Fruit fly (Drosophila melanogaster) whole organism, embryonic: ENCODE results near the gene Ykt6.

Experiments
- ATbp ChIP-seq: fragments of 200-800 bp; sonication (Bioruptor generic); optimal IDR thresholded peaks from 2 replicates; lab custom pipeline; 2017; ENCODE audit warnings: missing biosample characterization, mild to moderate bottlenecking, missing genetic modification characterization, missing genetic modification reagents
- B-H1 ChIP-seq: fragments of 200-800 bp; sonication (Bioruptor generic); IDR thresholded peaks from 3 replicates; pipeline ENCODE4 v1.3.6; 2022; ENCODE audit warnings: missing biosample characterization, missing genetic modification characterization
- CG13424 ChIP-seq: fragments of 200-800 bp; sonication (Bioruptor generic); optimal IDR thresholded peaks from 2 replicates; lab custom pipeline; 2019; ENCODE audit warnings: missing biosample characterization, mild to moderate bottlenecking, missing genetic modification characterization, moderate library complexity
- CG15514 ChIP-seq: fragments of 200-800 bp; sonication (Bioruptor generic); optimal IDR thresholded peaks from 3 replicates; lab custom pipeline; 2017; ENCODE audit warnings: missing biosample characterization, missing genetic modification characterization, mild to moderate bottlenecking, moderate library complexity, missing genetic modification reagents
- CG16815 ChIP-seq: fragments of 200-800 bp; sonication (Bioruptor generic); optimal IDR thresholded peaks from 3 replicates; lab custom pipeline; 2017; ENCODE audit warnings: missing biosample characterization, mild to moderate bottlenecking, missing genetic modification characterization
- CG17385 ChIP-seq: fragments of 200-800 bp; sonication (Bioruptor generic); optimal IDR thresholded peaks from 3 replicates; lab custom pipeline; 2018; ENCODE audit warnings: missing biosample characterization, mild to moderate bottlenecking, missing genetic modification characterization
- CG18262 ChIP-seq: fragments of 200-800 bp; optimal IDR thresholded peaks from 3 replicates; lab custom pipeline; 2019; ENCODE audit warnings: missing biosample characterization, mild to moderate bottlenecking, missing genetic modification characterization, moderate library complexity
- CG2120 ChIP-seq: fragments of 200-800 bp; sonication (Bioruptor generic); optimal IDR thresholded peaks from 3 replicates; lab custom pipeline; 2016; ENCODE audit warnings: missing biosample characterization, missing genetic modification characterization
- CG2129 ChIP-seq: fragments of 200-800 bp; sonication (Bioruptor generic); IDR thresholded peaks from 2 replicates; pipeline ENCODE4 v1.3.6; 2022; ENCODE audit warnings: missing biosample characterization, missing genetic modification characterization; ENCODE audit not compliant: partially characterized antibody
- CG30403 ChIP-seq: fragments of 200-800 bp; sonication (Bioruptor generic); optimal IDR thresholded peaks from 3 replicates; lab custom pipeline; 2016; ENCODE audit warnings: missing biosample characterization, missing genetic modification characterization
- CG3281 ChIP-seq: fragments of 200-800 bp; sonication (Bioruptor generic); optimal IDR thresholded peaks from 3 replicates; lab custom pipeline; 2017; ENCODE audit warnings: missing biosample characterization, mild to moderate bottlenecking, missing genetic modification characterization
- CG4424 ChIP-seq: fragments of 200-800 bp; sonication (Bioruptor generic); optimal IDR thresholded peaks from 3 replicates; lab custom pipeline; 2016; ENCODE audit warnings: missing biosample characterization, missing genetic modification characterization
- CG6689 ChIP-seq: fragments of 200-800 bp; sonication (Bioruptor generic); IDR thresholded peaks from 2 replicates; pipeline ENCODE4 v1.3.6; 2022; ENCODE audit warnings: missing biosample characterization, missing genetic modification characterization
- CG6791 ChIP-seq: fragments of 200-800 bp; sonication (Bioruptor generic); IDR thresholded peaks from 3 replicates; pipeline ENCODE4 v1.3.6; 2022; ENCODE audit warnings: missing biosample characterization, missing genetic modification characterization; ENCODE audit not compliant: partially characterized antibody
- CG7556 ChIP-seq: fragments of 200-800 bp; sonication (Bioruptor generic); optimal IDR thresholded peaks from 2 replicates; lab custom pipeline; 2017; ENCODE audit warnings: missing biosample characterization, mild to moderate bottlenecking, missing genetic modification characterization
- CG7839 ChIP-seq: fragments of 200-800 bp; sonication (Bioruptor generic); optimal IDR thresholded peaks from 3 replicates; lab custom pipeline; 2018; ENCODE audit warnings: missing biosample characterization, mild to moderate bottlenecking, missing genetic modification characterization, moderate library complexity
- CHES-1-like ChIP-seq: fragments of 200-800 bp; sonication (Bioruptor generic); optimal IDR thresholded peaks from 2 replicates; lab custom pipeline; 2016; ENCODE audit warnings: missing biosample characterization, missing genetic modification characterization
- Dll ChIP-seq: fragments of 200-800 bp; sonication (Bioruptor generic); IDR thresholded peaks from 4 replicates; pipeline ENCODE4 v1.3.6; 2022; ENCODE audit warnings: missing biosample characterization, missing genetic modification characterization; ENCODE audit not compliant: partially characterized antibody
- E2f1 ChIP-seq: fragments of 200-800 bp; sonication (Bioruptor generic); IDR thresholded peaks from 2 replicates; pipeline ENCODE4 v1.3.6; 2022; ENCODE audit warnings: missing biosample characterization, missing genetic modification characterization
- Fer3 ChIP-seq: fragments of 200-800 bp; sonication (Bioruptor generic); optimal IDR thresholded peaks from 2 replicates; lab custom pipeline; 2018; ENCODE audit warnings: missing biosample characterization, mild to moderate bottlenecking, missing genetic modification characterization, moderate library complexity
- GATAe ChIP-seq: fragments of 200-800 bp; sonication (Bioruptor generic); conservative IDR thresholded peaks from 2 replicates; pipeline ENCODE4 v1.3.6; 2022; ENCODE audit warnings: missing biosample characterization, missing genetic modification characterization
- HHEX ChIP-seq: fragments of 200-800 bp; sonication (Bioruptor generic); optimal IDR thresholded peaks from 3 replicates; lab custom pipeline; 2017; ENCODE audit warnings: missing biosample characterization, mild to moderate bottlenecking, missing genetic modification characterization, missing genetic modification reagents
- HLH3B ChIP-seq: fragments of 200-800 bp; sonication (Bioruptor generic); IDR thresholded peaks from 2 replicates; pipeline ENCODE4 v1.3.6; 2022; ENCODE audit warnings: missing biosample characterization, missing genetic modification characterization
- Hr78 ChIP-seq, 2 experiments: fragments of 200-800 bp in 1 of 2; fragments of >200 bp in 1 of 2; sonication (Bioruptor generic) in 1 of 2; optimal IDR thresholded peaks; 2 replicates each; lab custom pipeline; 2017 to 2019; ENCODE audit warnings: missing biosample characterization in 2 of 2, missing genetic modification characterization in 2 of 2, mild to moderate bottlenecking in 1 of 2, moderate library complexity in 1 of 2
- Med ChIP-seq: fragments of 200-800 bp; sonication (Bioruptor generic); peaks from one replicate; lab custom pipeline; 2016; ENCODE audit warnings: missing biosample characterization, missing genetic modification characterization, mild to moderate bottlenecking, inconsistent platforms, moderate library complexity
- NC2α ChIP-seq: fragments of 200-800 bp; sonication (Bioruptor generic); optimal IDR thresholded peaks from 2 replicates; lab custom pipeline; 2016; ENCODE audit warnings: missing biosample characterization, missing genetic modification characterization
- Ptx1 ChIP-seq: fragments of 200-800 bp; sonication (Bioruptor generic); IDR thresholded peaks from 2 replicates; pipeline ENCODE4 v1.3.6; 2022; ENCODE audit warnings: missing biosample characterization, missing genetic modification characterization
- Rfx ChIP-seq: fragments of 200-800 bp; sonication (Bioruptor generic); IDR thresholded peaks from 2 replicates; pipeline ENCODE4 v1.3.6; 2022; ENCODE audit warnings: missing biosample characterization, missing genetic modification characterization
- Xbp1 ChIP-seq: fragments of 200-800 bp; sonication (Bioruptor generic); optimal IDR thresholded peaks from 3 replicates; lab custom pipeline; 2016; ENCODE audit warnings: missing biosample characterization, mild to moderate bottlenecking, missing genetic modification characterization
- ase ChIP-seq: fragments of 200-800 bp; sonication (Bioruptor generic); IDR thresholded peaks from 3 replicates; pipeline ENCODE4 v1.3.6; 2022; ENCODE audit warnings: missing biosample characterization, missing genetic modification characterization
- bab2 ChIP-seq: fragments of 200-800 bp; sonication (Bioruptor generic); optimal IDR thresholded peaks from 2 replicates; lab custom pipeline; 2016; ENCODE audit warnings: missing biosample characterization, missing genetic modification characterization
- chm ChIP-seq: fragments of 200-800 bp; sonication (Bioruptor generic); IDR thresholded peaks from 2 replicates; pipeline ENCODE4 v1.3.6; 2022; ENCODE audit warnings: missing biosample characterization, missing genetic modification characterization
- cwo ChIP-seq: fragments of 200-800 bp; sonication (Bioruptor generic); optimal IDR thresholded peaks from 3 replicates; lab custom pipeline; 2017; ENCODE audit warnings: missing biosample characterization, missing genetic modification characterization, mild to moderate bottlenecking, moderate library complexity, missing genetic modification reagents
- dysf ChIP-seq: fragments of 200-800 bp; sonication (Bioruptor generic); IDR thresholded peaks from 3 replicates; pipeline ENCODE4 v1.3.6; 2022; ENCODE audit warnings: missing biosample characterization, missing genetic modification characterization
- fd64A ChIP-seq: fragments of 200-800 bp; sonication (Bioruptor generic); optimal IDR thresholded peaks from 3 replicates; lab custom pipeline; 2018; ENCODE audit warnings: missing biosample characterization, mild to moderate bottlenecking, missing genetic modification characterization
- gem ChIP-seq: fragments of 200-800 bp; sonication (Bioruptor generic); optimal IDR thresholded peaks from 2 replicates; lab custom pipeline; 2019; ENCODE audit warnings: missing biosample characterization, mild to moderate bottlenecking, missing genetic modification characterization, moderate library complexity
- gsb ChIP-seq: fragments of 200-800 bp; sonication (Bioruptor generic); IDR thresholded peaks from 2 replicates; pipeline ENCODE4 v1.3.6; 2022; ENCODE audit warnings: missing biosample characterization, missing genetic modification characterization
- hkb ChIP-seq, 2 experiments: fragments of 200-800 bp in 1 of 2; fragments of >200 bp in 1 of 2; sonication (Bioruptor generic) in 1 of 2; IDR thresholded peaks in 1 of 2; optimal IDR thresholded peaks in 1 of 2; 2 replicates each; pipeline versions ENCODE4 v1.3.6 to Lab custom; 2017 to 2022; ENCODE audit warnings: missing biosample characterization in 1 of 2, missing genetic modification characterization in 1 of 2
- lov ChIP-seq, 2 experiments: fragments of 200-800 bp in 1 of 2; fragments of >200 bp in 1 of 2; sonication (Bioruptor generic) in 1 of 2; IDR thresholded peaks in 1 of 2; optimal IDR thresholded peaks in 1 of 2; 2 replicates in 1 of 2; 3 replicates in 1 of 2; pipeline versions ENCODE4 v1.3.6 to Lab custom; 2017 to 2022; ENCODE audit warnings: missing biosample characterization in 1 of 2, missing genetic modification characterization in 1 of 2
- luna ChIP-seq: fragments of 200-800 bp; sonication (Bioruptor generic); optimal IDR thresholded peaks from 2 replicates; lab custom pipeline; 2016; ENCODE audit warnings: missing biosample characterization, missing genetic modification characterization
- nmo ChIP-seq: fragments of 200-800 bp; sonication (Bioruptor generic); optimal IDR thresholded peaks from 2 replicates; lab custom pipeline; 2018; ENCODE audit warnings: missing biosample characterization, mild to moderate bottlenecking, missing genetic modification characterization, moderate library complexity
- onecut ChIP-seq: fragments of 200-800 bp; sonication (Bioruptor generic); IDR thresholded peaks from 2 replicates; pipeline ENCODE4 v1.3.6; 2022; ENCODE audit warnings: missing biosample characterization, missing genetic modification characterization
- pzg ChIP-seq: fragments of 200-800 bp; sonication (Bioruptor generic); optimal IDR thresholded peaks from 3 replicates; lab custom pipeline; 2018; ENCODE audit warnings: missing biosample characterization, mild to moderate bottlenecking, missing genetic modification characterization, moderate library complexity
- row ChIP-seq: fragments of 200-800 bp; sonication (Bioruptor generic); IDR thresholded peaks from 3 replicates; pipeline ENCODE4 v1.3.6; 2022; ENCODE audit warnings: missing biosample characterization, missing genetic modification characterization
- sens ChIP-seq: fragments of 200-800 bp; sonication (Bioruptor generic); peaks from one replicate; lab custom pipeline; 2016; ENCODE audit warnings: missing biosample characterization, missing genetic modification characterization
- seq ChIP-seq: fragments of 200-800 bp; sonication (Bioruptor generic); IDR thresholded peaks from 2 replicates; pipeline ENCODE4 v1.3.6; 2022; ENCODE audit warnings: missing biosample characterization, missing genetic modification characterization
- sob ChIP-seq: fragments of 200-800 bp; sonication (Bioruptor generic); IDR thresholded peaks from 2 replicates; pipeline ENCODE4 v1.3.6; 2022; ENCODE audit warnings: missing biosample characterization, missing genetic modification characterization
- tap ChIP-seq: fragments of 200-800 bp; optimal IDR thresholded peaks from 3 replicates; lab custom pipeline; 2019; ENCODE audit warnings: missing biosample characterization, mild to moderate bottlenecking, missing genetic modification characterization, moderate library complexity
- vvl ChIP-seq: fragments of 200-800 bp; sonication (Bioruptor generic); IDR thresholded peaks from 2 replicates; pipeline ENCODE4 v1.3.6; 2022; ENCODE audit warnings: missing biosample characterization, missing genetic modification characterization

The Ykt6 gene

DNA sequence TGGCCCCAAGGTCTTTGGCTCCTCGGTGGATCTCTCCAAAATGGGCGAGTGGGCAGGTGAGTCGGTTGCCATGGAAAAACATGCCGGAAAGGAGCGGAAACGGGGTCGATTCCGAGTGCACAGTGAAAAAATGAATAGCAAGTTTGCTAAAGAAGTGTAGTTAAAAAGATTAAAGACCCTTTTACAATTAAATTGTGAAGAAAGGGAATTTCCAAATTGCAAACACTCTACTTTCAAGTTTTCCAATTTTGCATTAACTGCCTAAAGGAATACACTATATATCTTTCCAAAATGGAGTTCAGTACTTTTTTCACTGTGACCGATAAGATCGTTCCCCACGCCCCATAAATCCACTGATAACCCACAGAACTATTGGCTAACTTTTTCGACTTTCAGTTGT, 10.7 kb upstream of the Ykt6 start (continued):
- TF ChIP-seq CHES-1-like (GFP tag; lab: Kevin White, UChicago) (no peak), ATbp (peak; percentile 27), cwo (GFP tag; lab: Kevin White, UChicago) (peak; percentile 14), tap (tag; lab: Kevin White, UChicago) (peak; percentile 7), chm (GFP tag; lab: Robert Waterston, UW) (0 out of 2 replicates have a peak, but pooled peaks have one; percentile 51), Ptx1 (GFP tag; lab: Robert Waterston, UW) (peak; percentile 42; the same call in 1 of the 2 replicates), hkb (optimal IDR thresholded peaks at IDR 0.05; lab: Kevin White, UChicago) (no peak), hkb (GFP tag; IDR thresholded peaks at IDR 0.05; lab: Robert Waterston, UW) (0 out of 2 replicates have a peak, but pooled peaks have one; percentile 36), row (GFP tag; lab: Robert Waterston, UW) (peak; percentile 60; the same call in 2 of the 3 replicates), gem (tag; lab: Kevin White, UChicago) (peak; percentile 62), HLH3B (0 out of 2 replicates have a peak, but pooled peaks have one; percentile 25), lov (optimal IDR thresholded peaks at IDR 0.05; lab: Kevin White, UChicago) (no peak), lov (GFP tag; IDR thresholded peaks at IDR 0.05; lab: Robert Waterston, UW) (no peak), CG7556 (peak; percentile 20), CG18262 (tag; lab: Kevin White, UChicago) (peak; percentile 23), B-H1 (GFP tag; lab: Robert Waterston, UW) (0 out of 3 replicates have a peak, but pooled peaks have one; percentile 11), E2f1 (GFP tag; lab: Robert Waterston, UW) (peak; percentile 34; the same call in 1 of the 2 replicates), Hr78 (GFP tag; optimal IDR thresholded peaks at IDR 0.05; lab: Kevin White, UChicago) (peak in 1 of 2 experiments; percentile 3), vvl (GFP tag; lab: Robert Waterston, UW) (peak; percentile 24; the same call in 1 of the 2 replicates), CG6791 (no peak), gsb (GFP tag; lab: Robert Waterston, UW) (no peak), Med (GFP tag; lab: Kevin White, UChicago) (peak; percentile 79), CG4424 (GFP tag; lab: Kevin White, UChicago) (peak; percentile 20), CG16815 (no peak), Xbp1 (GFP tag; lab: Kevin White, UChicago) (peak; percentile 9), NC2α (GFP tag; lab: Kevin White, UChicago) (no peak), luna (GFP tag; lab: Kevin White, UChicago) (no peak), onecut (0 out of 2 replicates have a peak, but pooled peaks have one; percentile 15), HHEX (GFP tag; lab: Kevin White, UChicago) (peak; percentile 22), CG2120 (GFP tag; lab: Kevin White, UChicago) (peak; percentile 49), fd64A (GFP tag; lab: Kevin White, UChicago) (no peak), Dll (GFP tag; lab: Robert Waterston, UW) (no peak), CG15514 (GFP tag; lab: Kevin White, UChicago) (peak; percentile 32), CG13424 (tag; lab: Kevin White, UChicago) (peak; percentile 25), nmo (GFP tag; lab: Kevin White, UChicago) (peak; percentile 17), Fer3 (peak; percentile 3), CG30403 (GFP tag; lab: Kevin White, UChicago) (peak; percentile 24), bab2 (GFP tag; lab: Kevin White, UChicago) (peak; percentile 13), GATAe (GFP tag; lab: Robert Waterston, UW) (peak; percentile 49), Rfx (GFP tag; lab: Robert Waterston, UW) (peak; percentile 50), sens (GFP tag; lab: Kevin White, UChicago) (peak; percentile 74), CG7839 (tag; lab: Kevin White, UChicago) (peak; percentile 21), CG17385 (GFP tag; lab: Kevin White, UChicago) (peak; percentile 5), dysf (GFP tag; lab: Robert Waterston, UW) (peak; percentile 60), CG3281 (GFP tag; lab: Kevin White, UChicago) (peak; percentile 14), CG2129 (GFP tag; lab: Robert Waterston, UW) (no peak), pzg (GFP tag; lab: Kevin White, UChicago) (no peak), sob (GFP tag; lab: Robert Waterston, UW) (0 out of 2 replicates have a peak, but pooled peaks have one; percentile 23), ase (GFP tag; lab: Robert Waterston, UW) (0 out of 3 replicates have a peak, but pooled peaks have one; percentile 50), CG6689 (GFP tag; lab: Robert Waterston, UW) (no peak), seq (GFP tag; lab: Robert Waterston, UW) (peak; percentile 37; the same call in 1 of the 2 replicates)
